Worm (Caenorhabditis elegans) whole organism, young adult: ENCODE results near the gene ceh-43.
A peak's percentile ranks its signal among the peaks of the same experiment; 100 is the strongest.

ENCODE experiments used
- B0019.2 ChIP-seq: fragments of 200-800 bp; sonication (Bioruptor generic); conservative IDR thresholded peaks from 2 replicates; pipeline ENCODE4 v1.3.6; 2022; ENCODE audit warnings: missing genetic modification reagents, missing genetic modification characterization, missing compliant biosample characterization
- B0336.3 ChIP-seq: fragments of 200-800 bp; sonication (Bioruptor generic); IDR thresholded peaks from 2 replicates; pipeline ENCODE4 v1.3.6; 2022; ENCODE audit warnings: missing genetic modification characterization, missing compliant biosample characterization
- C06A6.2 ChIP-seq: fragments of 200-800 bp; sonication (Bioruptor generic); conservative IDR thresholded peaks from 2 replicates; pipeline ENCODE4 v1.3.6; 2022; ENCODE audit warnings: missing genetic modification characterization, missing compliant biosample characterization
- C17E4.6 ChIP-seq: fragments of 200-800 bp; sonication (Bioruptor generic); IDR thresholded peaks from 2 replicates; pipeline ENCODE4 v1.3.6; 2022; ENCODE audit warnings: missing genetic modification reagents, missing genetic modification characterization, missing compliant biosample characterization
- F33H1.4 ChIP-seq: fragments of 200-800 bp; sonication (Bioruptor generic); IDR thresholded peaks from 2 replicates; pipeline ENCODE4 v1.3.6; 2022; ENCODE audit warnings: missing genetic modification reagents, missing genetic modification characterization, missing compliant biosample characterization
- F37B4.10 ChIP-seq: fragments of 200-800 bp; sonication (Bioruptor generic); IDR thresholded peaks from 2 replicates; pipeline ENCODE4 v1.3.6; 2022; ENCODE audit warnings: missing genetic modification characterization, missing compliant biosample characterization
- F55B11.4 ChIP-seq: sonication (generic microtip); optimal IDR thresholded peaks from 2 replicates; lab custom pipeline; 2016; ENCODE audit warnings: missing compliant biosample characterization, missing genetic modification characterization, borderline replicate concordance; ENCODE audit not compliant: insufficient read depth
- K12H6.12 ChIP-seq: fragments of 200-800 bp; sonication (Bioruptor generic); optimal IDR thresholded peaks from 2 replicates; lab custom pipeline; 2018; ENCODE audit warnings: mild to moderate bottlenecking, missing genetic modification characterization, missing compliant biosample characterization
- T26A5.8 ChIP-seq: sonication (generic microtip); optimal IDR thresholded peaks from 2 replicates; lab custom pipeline; 2016; ENCODE audit warnings: missing genetic modification characterization, missing compliant biosample characterization
- Y67H2A.10 ChIP-seq: fragments of 200-800 bp; sonication (Bioruptor generic); conservative IDR thresholded peaks from 2 replicates; pipeline ENCODE4 v1.3.6; 2022; ENCODE audit warnings: missing genetic modification reagents, missing genetic modification characterization, missing compliant biosample characterization
- Y79H2A.3 ChIP-seq: fragments of 200-800 bp; sonication (Bioruptor generic); conservative IDR thresholded peaks from 2 replicates; pipeline ENCODE4 v1.3.6; 2022; ENCODE audit warnings: missing genetic modification reagents, missing genetic modification characterization, missing compliant biosample characterization
- akir-1 ChIP-seq: fragments of 200-800 bp; sonication (Bioruptor generic); optimal IDR thresholded peaks from 2 replicates; lab custom pipeline; 2018; ENCODE audit warnings: mild to moderate bottlenecking, missing genetic modification characterization, moderate library complexity, missing compliant biosample characterization
- atf-7 ChIP-seq: sonication (generic microtip); optimal IDR thresholded peaks from 2 replicates; lab custom pipeline; 2017; ENCODE audit warnings: mild to moderate bottlenecking, missing genetic modification characterization, missing compliant biosample characterization
- athp-1 ChIP-seq: sonication (generic microtip); optimal IDR thresholded peaks from 2 replicates; lab custom pipeline; 2017; ENCODE audit warnings: mild to moderate bottlenecking, missing genetic modification characterization, missing compliant biosample characterization
- attf-6 ChIP-seq: fragments of 200-800 bp; sonication (Bioruptor generic); IDR thresholded peaks from 2 replicates; pipeline ENCODE4 v1.3.6; 2022; ENCODE audit warnings: missing genetic modification reagents, missing genetic modification characterization, missing compliant biosample characterization
- bed-2 ChIP-seq: fragments of 200-800 bp; sonication (Bioruptor generic); IDR thresholded peaks from 2 replicates; pipeline ENCODE4 v1.3.6; 2022; ENCODE audit warnings: missing genetic modification reagents, missing genetic modification characterization, missing compliant biosample characterization
- cebp-2 ChIP-seq: fragments of 200-800 bp; sonication (Bioruptor generic); IDR thresholded peaks from 2 replicates; pipeline ENCODE4 v1.3.6; 2022; ENCODE audit warnings: missing genetic modification characterization, missing compliant biosample characterization
- ceh-40 ChIP-seq: fragments of 200-800 bp; sonication (Bioruptor generic); IDR thresholded peaks from 2 replicates; pipeline ENCODE4 v1.3.6; 2022; ENCODE audit warnings: missing genetic modification characterization, missing compliant biosample characterization
- ceh-58 ChIP-seq: fragments of 200-800 bp; sonication (Bioruptor generic); IDR thresholded peaks from 2 replicates; pipeline ENCODE4 v1.3.6; 2022; ENCODE audit warnings: missing genetic modification characterization, missing compliant biosample characterization
- ceh-79 ChIP-seq: sonication (generic microtip); optimal IDR thresholded peaks from 2 replicates; lab custom pipeline; 2017; ENCODE audit warnings: mild to moderate bottlenecking, missing genetic modification characterization, missing compliant biosample characterization
- chd-7 ChIP-seq: sonication (generic microtip); optimal IDR thresholded peaks from 2 replicates; lab custom pipeline; 2016; ENCODE audit warnings: mild to moderate bottlenecking, missing genetic modification characterization, moderate library complexity, missing compliant biosample characterization
- dpl-1 ChIP-seq: fragments of 150-350 bp; optimal IDR thresholded peaks from 2 replicates; lab custom pipeline; 2014; ENCODE audit warnings: missing biosample characterization, missing genetic modification reagents, missing genetic modification characterization
- efl-1 ChIP-seq: fragments of 150-350 bp; optimal IDR thresholded peaks from 2 replicates; lab custom pipeline; 2014; ENCODE audit warnings: missing biosample characterization, missing genetic modification reagents, missing genetic modification characterization
- ekl-4 ChIP-seq: fragments of 200-800 bp; sonication (Bioruptor generic); IDR thresholded peaks from 2 replicates; pipeline ENCODE4 v1.3.6; 2022; ENCODE audit warnings: missing genetic modification reagents, missing genetic modification characterization, missing compliant biosample characterization
- ets-4 ChIP-seq: fragments of 200-800 bp; sonication (Bioruptor generic); optimal IDR thresholded peaks from 2 replicates; lab custom pipeline; 2018; ENCODE audit warnings: mild to moderate bottlenecking, missing genetic modification characterization, missing compliant biosample characterization
- hlh-12 ChIP-seq: sonication (generic microtip); optimal IDR thresholded peaks from 2 replicates; lab custom pipeline; 2016; ENCODE audit warnings: missing genetic modification characterization, missing compliant biosample characterization
- hlh-26 ChIP-seq: fragments of 200-800 bp; sonication (Bioruptor generic); conservative IDR thresholded peaks from 2 replicates; pipeline ENCODE4 v1.3.6; 2022; ENCODE audit warnings: missing genetic modification reagents, missing genetic modification characterization, missing compliant biosample characterization
- hmg-20 ChIP-seq: fragments of 200-800 bp; sonication (Bioruptor generic); IDR thresholded peaks from 2 replicates; pipeline ENCODE4 v1.3.6; 2022; ENCODE audit warnings: missing genetic modification reagents, missing genetic modification characterization, missing compliant biosample characterization
- hrde-1 ChIP-seq: sonication (generic microtip); optimal IDR thresholded peaks from 2 replicates; lab custom pipeline; 2016; ENCODE audit warnings: missing genetic modification characterization, mild to moderate bottlenecking, missing compliant biosample characterization, moderate library complexity, missing genotype, missing genetic modification reagents, borderline replicate concordance
- lag-1 ChIP-seq: fragments of 200-800 bp; sonication (Bioruptor generic); IDR thresholded peaks from 2 replicates; pipeline ENCODE4 v1.3.6; 2022; ENCODE audit warnings: missing genetic modification reagents, missing genetic modification characterization, missing compliant biosample characterization
- let-607 ChIP-seq, 2 experiments: fragments of 200-800 bp in 1 of 2; sonication (Bioruptor generic) in 1 of 2; sonication (generic microtip) in 1 of 2; optimal IDR thresholded peaks; 2 replicates each; lab custom pipeline; 2016 to 2018; ENCODE audit warnings: mild to moderate bottlenecking in 2 of 2, missing compliant biosample characterization in 2 of 2, missing genetic modification characterization in 2 of 2, moderate library complexity in 2 of 2, missing genotype in 1 of 2
- lin-35 ChIP-seq, 3 experiments: fragments of 150-350 bp in 2 of 3; sonication (generic microtip) in 1 of 3; optimal IDR thresholded peaks; 2 replicates each; lab custom pipeline; 2014 to 2018; ENCODE audit warnings: missing biosample characterization in 3 of 3, missing genetic modification characterization in 3 of 3, missing genetic modification reagents in 3 of 3
- lin-40 ChIP-seq: sonication (generic microtip); optimal IDR thresholded peaks from 2 replicates; lab custom pipeline; 2016; ENCODE audit warnings: missing genetic modification characterization, mild to moderate bottlenecking, missing compliant biosample characterization, missing genotype, missing genetic modification reagents
- lin-54 ChIP-seq: fragments of 200-800 bp; sonication (Bioruptor generic); optimal IDR thresholded peaks from 2 replicates; lab custom pipeline; 2018; ENCODE audit warnings: mild to moderate bottlenecking, missing genetic modification characterization, missing compliant biosample characterization
- lsl-1 ChIP-seq: fragments of 200-800 bp; sonication (Bioruptor generic); optimal IDR thresholded peaks from 2 replicates; lab custom pipeline; 2018; ENCODE audit warnings: mild to moderate bottlenecking, missing genetic modification characterization, moderate library complexity, missing compliant biosample characterization
- madf-6 ChIP-seq: fragments of 200-800 bp; sonication (Bioruptor generic); IDR thresholded peaks from 2 replicates; pipeline ENCODE4 v1.3.6; 2022; ENCODE audit warnings: missing genetic modification reagents, missing genetic modification characterization, missing compliant biosample characterization
- mcd-1 ChIP-seq: fragments of 200-800 bp; sonication (Bioruptor generic); IDR thresholded peaks from 2 replicates; pipeline ENCODE4 v1.3.6; 2022; ENCODE audit warnings: missing genetic modification reagents, missing genetic modification characterization, missing compliant biosample characterization
- nfya-1 ChIP-seq: sonication (generic microtip); optimal IDR thresholded peaks from 2 replicates; lab custom pipeline; 2017; ENCODE audit warnings: antibody characterized with exemption, missing compliant biosample characterization, missing genetic modification characterization, borderline replicate concordance; ENCODE audit not compliant: insufficient read depth
- nfya-2 ChIP-seq: fragments of 200-800 bp; sonication (Bioruptor generic); IDR thresholded peaks from 2 replicates; pipeline ENCODE4 v1.3.6; 2022; ENCODE audit warnings: missing genetic modification reagents, missing genetic modification characterization, missing compliant biosample characterization
- nfyb-1 ChIP-seq: fragments of 200-800 bp; sonication (Bioruptor generic); IDR thresholded peaks from 2 replicates; pipeline ENCODE4 v1.3.6; 2022; ENCODE audit warnings: missing genetic modification reagents, missing genetic modification characterization, missing compliant biosample characterization
- nhr-179 ChIP-seq: sonication (generic microtip); optimal IDR thresholded peaks from 2 replicates; lab custom pipeline; 2016; ENCODE audit warnings: mild to moderate bottlenecking, missing genetic modification characterization, missing compliant biosample characterization
- pha-4 ChIP-seq: fragments of 150-350 bp; sonication (generic microtip); optimal IDR thresholded peaks from 2 replicates; lab custom pipeline; 2014; ENCODE audit warnings: missing biosample characterization, missing genetic modification reagents, missing genetic modification characterization
- snpc-3.4 ChIP-seq: sonication (generic microtip); optimal IDR thresholded peaks from 2 replicates; lab custom pipeline; 2017; ENCODE audit warnings: missing genetic modification characterization, mild to moderate bottlenecking, missing compliant biosample characterization, antibody characterized with exemption, moderate library complexity, missing genotype, missing genetic modification reagents
- snpc-4 ChIP-seq, 5 experiments: fragments of 150-350 bp in 1 of 5; sonication (generic microtip) in 4 of 5; optimal IDR thresholded peaks; 2 replicates each; lab custom pipeline; 2014 to 2018; ENCODE audit warnings: missing genetic modification characterization in 5 of 5, missing biosample characterization in 3 of 5, antibody characterized with exemption in 2 of 5, mild to moderate bottlenecking in 2 of 5, missing compliant biosample characterization in 2 of 5, missing genotype in 2 of 5, moderate library complexity in 2 of 5, missing genetic modification reagents in 1 of 5
- xnd-1 ChIP-seq: sonication (generic microtip); optimal IDR thresholded peaks from 2 replicates; lab custom pipeline; 2016; ENCODE audit warnings: missing genotype, missing genetic modification reagents, missing genetic modification characterization, missing compliant biosample characterization

Gene ceh-43

DNA sequence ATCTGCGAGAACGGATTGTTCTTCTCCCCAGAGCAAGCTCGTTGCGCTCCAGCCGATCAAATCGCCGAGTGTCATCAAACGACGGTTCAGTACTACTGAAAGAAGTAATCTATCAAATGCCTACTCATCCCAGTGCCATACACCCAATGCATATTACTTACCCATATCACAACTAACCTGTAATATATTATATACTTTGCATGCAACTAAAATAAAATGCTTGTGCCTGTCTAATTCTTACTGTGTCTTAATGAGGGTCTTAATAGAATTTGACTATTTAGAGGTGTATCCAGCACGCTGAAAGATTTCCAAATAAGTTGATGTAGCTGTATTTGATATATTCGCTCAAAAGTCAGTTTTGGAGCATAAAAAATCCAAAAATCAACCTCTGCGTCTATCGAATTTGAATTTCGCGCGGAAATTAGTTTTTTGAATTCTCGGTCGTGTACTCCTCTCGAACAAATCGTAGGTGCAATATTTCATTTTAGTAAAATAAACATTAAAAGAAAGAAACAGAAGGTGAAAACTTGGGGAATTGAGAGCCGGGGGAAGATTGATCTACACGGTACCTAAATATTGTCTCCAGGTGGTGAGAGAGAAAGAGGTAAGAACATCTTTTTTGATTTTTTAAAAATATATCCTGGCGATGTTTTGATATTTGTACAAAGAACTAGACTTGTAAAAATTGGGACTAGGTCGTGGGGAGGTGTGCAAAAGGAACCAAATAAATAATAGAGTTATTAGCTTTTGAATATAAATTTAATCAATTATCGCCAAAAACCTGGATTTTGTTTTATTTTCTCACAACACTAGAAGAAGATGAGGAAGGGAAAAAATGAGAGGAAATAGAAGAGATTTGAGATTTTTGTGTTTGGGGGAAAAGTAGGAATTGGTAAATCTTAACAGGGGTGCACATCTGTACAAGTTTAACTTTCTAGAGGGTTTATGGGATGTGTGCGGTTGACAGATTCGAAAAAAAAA lies 41.7 kb upstream of the ceh-43 start (continued):
- TF ChIP-seq madf-6 (GFP tag; lab: Robert Waterston, UW) (peak; percentile 76), efl-1 (GFP tag; lab: Kevin White, UChicago) (peak; percentile 59), attf-6 (peak; percentile 79), bed-2 (no peak), K12H6.12 (tag; lab: Kevin White, UChicago) (peak; percentile 48), dpl-1 (GFP tag; lab: Kevin White, UChicago) (peak; percentile 54), B0019.2 (no peak), athp-1 (tag; lab: Kevin White, UChicago) (peak; percentile 92), T26A5.8 (tag; lab: Kevin White, UChicago) (peak; percentile 50), ceh-58 (0 out of 2 replicates have a peak, but pooled peaks have one; percentile 34), hlh-26 (GFP tag; lab: Robert Waterston, UW) (no peak), lin-35 (GFP tag; optimal IDR thresholded peaks at IDR 0.05; lab: Kevin White, UChicago) (peak; percentile 17 to 37 (median 25)), hlh-12 (tag; lab: Kevin White, UChicago) (no peak), ekl-4 (GFP tag; lab: Robert Waterston, UW) (peak; percentile 80), atf-7 (peak; percentile 95), ets-4 (GFP tag; lab: Kevin White, UChicago) (no peak), lag-1 (GFP tag; lab: Robert Waterston, UW) (no peak), pha-4 (tag; lab: Kevin White, UChicago) (no peak), F37B4.10 (GFP tag; lab: Robert Waterston, UW) (no peak), ceh-40 (no peak; the same call in 1 of the 2 replicates), C06A6.2 (GFP tag; lab: Robert Waterston, UW) (no peak), Y79H2A.3 (GFP tag; lab: Robert Waterston, UW) (peak; percentile 69), xnd-1 (tag; lab: Kevin White, UChicago) (peak; percentile 63), lin-40 (tag; lab: Kevin White, UChicago) (peak; percentile 48), snpc-4 (GFP tag; optimal IDR thresholded peaks at IDR 0.05; lab: Kevin White, UChicago) (no peak), snpc-4 (tag; optimal IDR thresholded peaks at IDR 0.05; lab: Kevin White, UChicago) (peak in 2 of 4 experiments; percentile 45 to 49), F55B11.4 (tag; lab: Kevin White, UChicago) (no peak), lin-54 (GFP tag; lab: Kevin White, UChicago) (peak; percentile 82), cebp-2 (GFP tag; lab: Robert Waterston, UW) (peak; percentile 9; the same call in 1 of the 2 replicates), Y67H2A.10 (GFP tag; lab: Robert Waterston, UW) (no peak), nfya-2 (no peak), nfya-1 (tag; lab: Kevin White, UChicago) (no peak), nhr-179 (tag; lab: Kevin White, UChicago) (peak; percentile 57), B0336.3 (GFP tag; lab: Robert Waterston, UW) (peak; percentile 95), F33H1.4 (peak; percentile 47), chd-7 (tag; lab: Kevin White, UChicago) (peak; percentile 28), hrde-1 (tag; lab: Kevin White, UChicago) (peak; percentile 97), snpc-3.4 (tag; lab: Kevin White, UChicago) (peak; percentile 72), lsl-1 (GFP tag; lab: Kevin White, UChicago) (peak; percentile 51), ceh-79 (peak; percentile 52), mcd-1 (peak; percentile 6; the same call in 1 of the 2 replicates), let-607 (tag; optimal IDR thresholded peaks at IDR 0.05; lab: Kevin White, UChicago) (peak in 1 of 2 experiments; percentile 44), nfyb-1 (peak; percentile 66; the same call in 1 of the 2 replicates), akir-1 (GFP tag; lab: Kevin White, UChicago) (no peak), hmg-20 (GFP tag; lab: Robert Waterston, UW) (peak; percentile 48; the same call in 1 of the 2 replicates), C17E4.6 (GFP tag; lab: Robert Waterston, UW) (no peak; the same call in 1 of the 2 replicates)
